Fruit fly (Drosophila melanogaster) S2 (cell line): Measurements from ENCODE around the gene CG9550.

Source experiments
- CG8478 ChIP-seq: fragments of >200 bp; optimal IDR thresholded peaks from 2 replicates; lab custom pipeline; 2018
- CTCF ChIP-seq, 2 experiments: fragments of >200 bp; optimal IDR thresholded peaks; 2 replicates each; lab custom pipeline; 2018

DNA sequence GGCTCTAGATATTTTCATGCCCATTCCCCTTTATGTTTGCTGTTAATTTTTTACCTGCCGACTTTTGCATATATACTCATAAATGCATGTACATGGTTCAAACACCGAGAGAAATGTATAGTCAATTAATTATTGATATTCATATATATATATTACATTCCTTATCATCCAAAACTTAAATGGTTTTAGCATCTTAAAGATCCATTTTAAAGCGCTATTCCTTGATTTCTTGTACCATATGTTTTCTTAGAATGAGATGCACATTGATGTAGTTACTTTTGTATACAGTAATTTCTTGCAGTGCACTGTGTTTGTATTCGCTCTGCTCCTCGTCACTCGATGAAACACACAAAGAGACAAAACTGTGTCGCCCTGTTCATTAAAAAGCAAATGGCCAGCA lies 11.8 kb downstream of the CG9550 start:
- TF ChIP-seq CTCF (optimal IDR thresholded peaks at IDR 0.05; lab: Kevin White, UChicago), result no peak
- TF ChIP-seq CG8478, result no peak
